Fruit fly (Drosophila melanogaster): ENCODE data around the gene wgn.

Gene wgn

DNA sequence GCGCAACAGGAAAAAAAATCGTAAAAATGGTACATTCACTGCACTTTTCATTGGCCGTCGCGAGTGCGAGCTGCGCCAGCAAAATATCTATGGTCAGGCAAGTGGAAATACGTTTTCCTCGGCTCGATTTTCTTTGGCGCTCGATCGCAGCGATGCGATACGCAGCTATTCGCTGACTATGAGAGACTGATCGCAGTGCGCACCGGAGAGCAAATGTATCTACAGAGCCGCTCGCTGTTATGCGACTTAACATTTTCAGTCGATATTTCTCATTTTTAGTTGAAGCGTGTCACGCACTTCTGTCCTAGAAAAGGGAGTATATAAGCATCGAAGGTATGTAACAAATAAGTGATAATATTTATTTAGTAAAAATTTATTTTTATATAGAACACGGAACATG is at the start of gene wgn (continued):
- TF ChIP-seq trem (tag; optimal IDR thresholded peaks at IDR 0.05) = no peak
- TF ChIP-seq CG17829 (tag; optimal IDR thresholded peaks at IDR 0.05) = no peak
- TF ChIP-seq sim (GFP tag; IDR thresholded peaks at IDR 0.05) = no peak
- no peak for TF ChIP-seq CG7357 (GFP tag; IDR thresholded peaks at IDR 0.05)
- TF ChIP-seq CG11695 (GFP tag; IDR thresholded peaks at IDR 0.05) = no peak
- no peak for TF ChIP-seq CG12104 (GFP tag; optimal IDR thresholded peaks at IDR 0.05)
- no peak for TF ChIP-seq Sox102F (GFP tag; optimal IDR thresholded peaks at IDR 0.05)
- no peak for TF ChIP-seq pita (GFP tag; optimal IDR thresholded peaks at IDR 0.05)
- no peak for TF ChIP-seq CG9215 (GFP tag; IDR thresholded peaks at IDR 0.05)
- 0 out of 3 replicates have a peak, but pooled peaks have one; percentile 15 for TF ChIP-seq CG34422 (GFP tag; IDR thresholded peaks at IDR 0.05)
- no peak for TF ChIP-seq pfk (GFP tag; optimal IDR thresholded peaks at IDR 0.05)
- no peak for TF ChIP-seq CG4328 (GFP tag; optimal IDR thresholded peaks at IDR 0.05)
- no peak for TF ChIP-seq CG12391 (tag; optimal IDR thresholded peaks at IDR 0.05)
- peak; percentile 14 for TF ChIP-seq HLHmδ (GFP tag; optimal IDR thresholded peaks at IDR 0.05)
- TF ChIP-seq nerfin-1 (tag; optimal IDR thresholded peaks at IDR 0.05) = no peak
- no peak for TF ChIP-seq peb (GFP tag; IDR thresholded peaks at IDR 0.05)
- TF ChIP-seq tap (tag; optimal IDR thresholded peaks at IDR 0.05) = no peak
- no peak for TF ChIP-seq sr (GFP tag; IDR thresholded peaks at IDR 0.05)
- TF ChIP-seq CG34376 (GFP tag; optimal IDR thresholded peaks at IDR 0.05) = no peak
- TF ChIP-seq CG13775 (GFP tag; optimal IDR thresholded peaks at IDR 0.05) = no peak
- TF ChIP-seq crol (GFP tag; IDR thresholded peaks at IDR 0.05) = no peak
- TF ChIP-seq hb (GFP tag; IDR thresholded peaks at IDR 0.05; ENCODE audit: partially characterized antibody) = no peak
- peak; percentile 58; the same call in 2 of the 3 replicates for TF ChIP-seq ci (GFP tag; IDR thresholded peaks at IDR 0.05)
- TF ChIP-seq odd (GFP tag; optimal IDR thresholded peaks at IDR 0.05) = no peak
- peak; percentile 74; the same call in 2 of the 3 replicates for TF ChIP-seq HLH4C (GFP tag; IDR thresholded peaks at IDR 0.05; ENCODE audit: partially characterized antibody)
- no peak for TF ChIP-seq CG31224 (GFP tag; IDR thresholded peaks at IDR 0.05)
- TF ChIP-seq Dbx (GFP tag; IDR thresholded peaks at IDR 0.05) = no peak
- TF ChIP-seq hbn (GFP tag; IDR thresholded peaks at IDR 0.05; ENCODE audit: partially characterized antibody) = peak; percentile 90
- no peak for TF ChIP-seq CG3847 (GFP tag; IDR thresholded peaks at IDR 0.05)
- TF ChIP-seq CG7372 (GFP tag; IDR thresholded peaks at IDR 0.05) = no peak
- TF ChIP-seq Dp (GFP tag; optimal IDR thresholded peaks at IDR 0.05) = no peak
- TF ChIP-seq Hand (GFP tag; optimal IDR thresholded peaks at IDR 0.05) = no peak
- no peak for TF ChIP-seq dmrt11E (tag; optimal IDR thresholded peaks at IDR 0.05)
- no peak for TF ChIP-seq CG1529 (GFP tag; optimal IDR thresholded peaks at IDR 0.05)
- no peak for TF ChIP-seq CG18599 (GFP tag; optimal IDR thresholded peaks at IDR 0.05)
- TF ChIP-seq unpg (GFP tag; optimal IDR thresholded peaks at IDR 0.05) = no peak
- TF ChIP-seq CG34224 (GFP tag; IDR thresholded peaks at IDR 0.05; ENCODE audit: partially characterized antibody) = peak; percentile 86
- TF ChIP-seq dan (GFP tag; IDR thresholded peaks at IDR 0.05) = no peak
- no peak for TF ChIP-seq CG11504 (tag; optimal IDR thresholded peaks at IDR 0.05)
- peak; percentile 67; the same call in 2 of the 3 replicates for TF ChIP-seq vnd (GFP tag; IDR thresholded peaks at IDR 0.05; ENCODE audit: partially characterized antibody)
- TF ChIP-seq CG17612 (GFP tag; IDR thresholded peaks at IDR 0.05) = no peak
- no peak for TF ChIP-seq Abd-B (GFP tag; optimal IDR thresholded peaks at IDR 0.05)
- no peak for TF ChIP-seq CG10321 (GFP tag; IDR thresholded peaks at IDR 0.05)
- no peak for TF ChIP-seq CG10543 (GFP tag; optimal IDR thresholded peaks at IDR 0.05)
- no peak for TF ChIP-seq Mad (GFP tag; optimal IDR thresholded peaks at IDR 0.05)
- TF ChIP-seq CG9727 (GFP tag; optimal IDR thresholded peaks at IDR 0.05) = no peak
- no peak for TF ChIP-seq Lhr (GFP tag; optimal IDR thresholded peaks at IDR 0.05)
- TF ChIP-seq danr (GFP tag; IDR thresholded peaks at IDR 0.05) = no peak
- no peak for TF ChIP-seq CG18764 (GFP tag; optimal IDR thresholded peaks at IDR 0.05)
- no peak for TF ChIP-seq YL-1 (GFP tag; optimal IDR thresholded peaks at IDR 0.05)
- TF ChIP-seq row (GFP tag; IDR thresholded peaks at IDR 0.05) = peak; percentile 41; the same call in 1 of the 3 replicates
